Fruit fly (Drosophila melanogaster) whole organism, embryonic: Measurements from ENCODE around the gene CG14043.

Source experiments
- Abd-B ChIP-seq: fragments of 200-800 bp; sonication (Bioruptor generic); optimal IDR thresholded peaks from 2 replicates; lab custom pipeline; 2018; ENCODE audit warnings: missing biosample characterization, mild to moderate bottlenecking, missing genetic modification characterization, moderate library complexity
- Ada2b ChIP-seq: fragments of 200-800 bp; sonication (Bioruptor generic); IDR thresholded peaks from 2 replicates; pipeline ENCODE4 v1.3.6; 2022; ENCODE audit warnings: missing biosample characterization, missing genetic modification characterization
- CG10959 ChIP-seq: fragments of 200-800 bp; sonication (Bioruptor generic); IDR thresholded peaks from 2 replicates; pipeline ENCODE4 v1.3.6; 2022; ENCODE audit warnings: missing biosample characterization, missing genetic modification characterization
- CG11093 ChIP-seq: fragments of 200-800 bp; sonication (Bioruptor generic); IDR thresholded peaks from 3 replicates; pipeline ENCODE4 v1.3.6; 2022; ENCODE audit warnings: missing biosample characterization, missing genetic modification characterization
- CG11456 ChIP-seq: fragments of 200-800 bp; sonication (Bioruptor generic); IDR thresholded peaks from 3 replicates; pipeline ENCODE4 v1.3.6; 2022; ENCODE audit warnings: missing biosample characterization, missing genetic modification characterization
- CG11560 ChIP-seq: fragments of 200-800 bp; sonication (Bioruptor generic); IDR thresholded peaks from 3 replicates; pipeline ENCODE4 v1.3.6; 2022; ENCODE audit warnings: missing biosample characterization, missing genetic modification characterization
- CG12071 ChIP-seq: fragments of 200-800 bp; sonication (Bioruptor generic); optimal IDR thresholded peaks from 3 replicates; lab custom pipeline; 2018; ENCODE audit warnings: missing biosample characterization, mild to moderate bottlenecking, missing genetic modification characterization
- CG14014 ChIP-seq: fragments of 200-800 bp; sonication (Bioruptor generic); IDR thresholded peaks from 2 replicates; pipeline ENCODE4 v1.3.6; 2022; ENCODE audit warnings: missing biosample characterization, missing genetic modification characterization
- CG15011 ChIP-seq: fragments of 200-800 bp; sonication (Bioruptor generic); optimal IDR thresholded peaks from 3 replicates; lab custom pipeline; 2018; ENCODE audit warnings: missing biosample characterization, mild to moderate bottlenecking, missing genetic modification characterization
- CG1647 ChIP-seq: fragments of 200-800 bp; sonication (Bioruptor generic); optimal IDR thresholded peaks from 3 replicates; lab custom pipeline; 2016; ENCODE audit warnings: missing biosample characterization, missing genetic modification characterization
- CG16815 ChIP-seq: fragments of 200-800 bp; sonication (Bioruptor generic); optimal IDR thresholded peaks from 3 replicates; lab custom pipeline; 2017; ENCODE audit warnings: missing biosample characterization, mild to moderate bottlenecking, missing genetic modification characterization
- CG17328 ChIP-seq: fragments of 200-800 bp; sonication (Bioruptor generic); IDR thresholded peaks from 2 replicates; pipeline ENCODE4 v1.3.6; 2022; ENCODE audit warnings: missing biosample characterization, missing genetic modification characterization
- CG2712 ChIP-seq: fragments of 200-800 bp; optimal IDR thresholded peaks from 3 replicates; lab custom pipeline; 2019; ENCODE audit warnings: missing biosample characterization, mild to moderate bottlenecking, missing genetic modification characterization, moderate library complexity
- CG30020 ChIP-seq: fragments of 200-800 bp; optimal IDR thresholded peaks from 2 replicates; lab custom pipeline; 2019; ENCODE audit warnings: missing biosample characterization, mild to moderate bottlenecking, missing genetic modification characterization, moderate library complexity
- CG32767 ChIP-seq: fragments of 200-800 bp; sonication (Bioruptor generic); IDR thresholded peaks from 2 replicates; pipeline ENCODE4 v1.3.6; 2022; ENCODE audit warnings: missing biosample characterization, missing genetic modification characterization
- CG33557 ChIP-seq: fragments of 200-800 bp; sonication (Bioruptor generic); optimal IDR thresholded peaks from 2 replicates; lab custom pipeline; 2019; ENCODE audit warnings: missing biosample characterization, mild to moderate bottlenecking, missing genetic modification characterization, moderate library complexity
- CG34224 ChIP-seq: fragments of 200-800 bp; sonication (Bioruptor generic); IDR thresholded peaks from 3 replicates; pipeline ENCODE4 v1.3.6; 2022; ENCODE audit warnings: missing biosample characterization, missing genetic modification characterization; ENCODE audit not compliant: partially characterized antibody
- CG4328 ChIP-seq: fragments of 200-800 bp; sonication (Bioruptor generic); optimal IDR thresholded peaks from 3 replicates; lab custom pipeline; 2017; ENCODE audit warnings: missing biosample characterization, missing genetic modification reagents, missing genetic modification characterization
- CG8359 ChIP-seq: fragments of 200-800 bp; sonication (Bioruptor generic); optimal IDR thresholded peaks from 2 replicates; lab custom pipeline; 2017; ENCODE audit warnings: missing biosample characterization, mild to moderate bottlenecking, missing genetic modification characterization, borderline replicate concordance
- HLH54F ChIP-seq: fragments of 200-800 bp; sonication (Bioruptor generic); optimal IDR thresholded peaks from 3 replicates; lab custom pipeline; 2016; ENCODE audit warnings: missing biosample characterization, missing genetic modification characterization
- Jarid2 ChIP-seq: fragments of 200-800 bp; sonication (Bioruptor generic); optimal IDR thresholded peaks from 3 replicates; lab custom pipeline; 2017; ENCODE audit warnings: mild to moderate bottlenecking, missing biosample characterization, missing genetic modification reagents, missing genetic modification characterization
- MESR4 ChIP-seq: fragments of 200-800 bp; sonication (Bioruptor generic); optimal IDR thresholded peaks from 2 replicates; lab custom pipeline; 2018; ENCODE audit warnings: missing biosample characterization, mild to moderate bottlenecking, missing genetic modification characterization, moderate library complexity
- Max ChIP-seq: fragments of 200-800 bp; sonication (Bioruptor generic); optimal IDR thresholded peaks from 2 replicates; lab custom pipeline; 2016; ENCODE audit warnings: missing biosample characterization, mild to moderate bottlenecking, missing genetic modification characterization
- Myb ChIP-seq: fragments of 200-800 bp; sonication (Bioruptor generic); optimal IDR thresholded peaks from 2 replicates; lab custom pipeline; 2016; ENCODE audit warnings: missing biosample characterization, missing genetic modification characterization
- NFAT ChIP-seq: fragments of 200-800 bp; sonication (Bioruptor generic); IDR thresholded peaks from 2 replicates; pipeline ENCODE4 v1.3.6; 2022; ENCODE audit warnings: missing biosample characterization, missing genetic modification characterization
- NK7.1 ChIP-seq: fragments of 200-800 bp; sonication (Bioruptor generic); optimal IDR thresholded peaks from 3 replicates; lab custom pipeline; 2016; ENCODE audit warnings: missing biosample characterization, missing genetic modification characterization
- chif ChIP-seq, 2 experiments: fragments of 200-800 bp; sonication (Bioruptor generic); optimal IDR thresholded peaks; 3 replicates each; lab custom pipeline; 2016; ENCODE audit warnings: missing biosample characterization in 2 of 2, missing genetic modification characterization in 2 of 2
- crol ChIP-seq: fragments of 200-800 bp; sonication (Bioruptor generic); IDR thresholded peaks from 2 replicates; pipeline ENCODE4 v1.3.6; 2022; ENCODE audit warnings: missing biosample characterization, missing genetic modification characterization
- crp ChIP-seq, 2 experiments: fragments of 200-800 bp; sonication (Bioruptor generic); optimal IDR thresholded peaks; 2 replicates in 1 of 2; 3 replicates in 1 of 2; lab custom pipeline; 2017; ENCODE audit warnings: missing biosample characterization in 2 of 2, missing genetic modification characterization in 2 of 2, mild to moderate bottlenecking in 1 of 2, moderate library complexity in 1 of 2
- ems ChIP-seq: fragments of 200-800 bp; sonication (Bioruptor generic); optimal IDR thresholded peaks from 3 replicates; lab custom pipeline; 2016; ENCODE audit warnings: missing biosample characterization, missing genetic modification characterization
- eyg ChIP-seq: fragments of 200-800 bp; sonication (Bioruptor generic); optimal IDR thresholded peaks from 3 replicates; lab custom pipeline; 2016; ENCODE audit warnings: missing biosample characterization, missing genetic modification characterization
- gem ChIP-seq: fragments of 200-800 bp; sonication (Bioruptor generic); optimal IDR thresholded peaks from 2 replicates; lab custom pipeline; 2019; ENCODE audit warnings: missing biosample characterization, mild to moderate bottlenecking, missing genetic modification characterization, moderate library complexity
- gfzf ChIP-seq: fragments of 200-800 bp; sonication (Bioruptor generic); optimal IDR thresholded peaks from 2 replicates; lab custom pipeline; 2016; ENCODE audit warnings: missing biosample characterization, mild to moderate bottlenecking, missing genetic modification characterization, moderate library complexity
- gsb ChIP-seq: fragments of 200-800 bp; sonication (Bioruptor generic); IDR thresholded peaks from 2 replicates; pipeline ENCODE4 v1.3.6; 2022; ENCODE audit warnings: missing biosample characterization, missing genetic modification characterization
- h ChIP-seq: fragments of >200 bp; optimal IDR thresholded peaks from 2 replicates; lab custom pipeline; 2017
- insv ChIP-seq, 2 experiments: fragments of 200-800 bp; sonication (Bioruptor generic); optimal IDR thresholded peaks; 3 replicates each; lab custom pipeline; 2016 to 2018; ENCODE audit warnings: missing biosample characterization in 2 of 2, missing genetic modification characterization in 2 of 2
- jigr1 ChIP-seq: fragments of 200-800 bp; sonication (Bioruptor generic); IDR thresholded peaks from 3 replicates; pipeline ENCODE4 v1.3.6; 2022; ENCODE audit warnings: missing biosample characterization, missing genetic modification characterization
- ken ChIP-seq: fragments of 200-800 bp; sonication (Bioruptor generic); IDR thresholded peaks from 3 replicates; pipeline ENCODE4 v1.3.6; 2022; ENCODE audit warnings: missing biosample characterization, missing genetic modification characterization
- klu ChIP-seq: fragments of 200-800 bp; sonication (Bioruptor generic); IDR thresholded peaks from 2 replicates; pipeline ENCODE4 v1.3.6; 2022; ENCODE audit warnings: missing biosample characterization, missing genetic modification characterization
- lab ChIP-seq: fragments of 200-800 bp; sonication (Bioruptor generic); optimal IDR thresholded peaks from 3 replicates; lab custom pipeline; 2017; ENCODE audit warnings: missing biosample characterization, missing genetic modification characterization, mild to moderate bottlenecking, moderate library complexity, missing genetic modification reagents
- peb ChIP-seq: fragments of 200-800 bp; sonication (Bioruptor generic); IDR thresholded peaks from 2 replicates; pipeline ENCODE4 v1.3.6; 2022; ENCODE audit warnings: missing biosample characterization, missing genetic modification characterization
- pros ChIP-seq: fragments of 200-800 bp; sonication (Bioruptor generic); optimal IDR thresholded peaks from 3 replicates; lab custom pipeline; 2019; ENCODE audit warnings: missing biosample characterization, mild to moderate bottlenecking, missing genetic modification characterization, moderate library complexity
- schlank ChIP-seq: fragments of 200-800 bp; sonication (Bioruptor generic); optimal IDR thresholded peaks from 2 replicates; lab custom pipeline; 2018; ENCODE audit warnings: missing biosample characterization, mild to moderate bottlenecking, missing genetic modification characterization
- sima ChIP-seq: fragments of 200-800 bp; sonication (Bioruptor generic); optimal IDR thresholded peaks from 2 replicates; lab custom pipeline; 2016; ENCODE audit warnings: missing biosample characterization, missing genetic modification characterization
- sisA ChIP-seq: fragments of 200-800 bp; sonication (Bioruptor generic); IDR thresholded peaks from 2 replicates; pipeline ENCODE4 v1.3.6; 2022; ENCODE audit warnings: missing biosample characterization, missing genetic modification characterization
- slbo ChIP-seq: fragments of 200-800 bp; sonication (Bioruptor generic); IDR thresholded peaks from 2 replicates; pipeline ENCODE4 v1.3.6; 2022; ENCODE audit warnings: missing biosample characterization, missing genetic modification characterization
- sob ChIP-seq: fragments of 200-800 bp; sonication (Bioruptor generic); IDR thresholded peaks from 2 replicates; pipeline ENCODE4 v1.3.6; 2022; ENCODE audit warnings: missing biosample characterization, missing genetic modification characterization
- stwl ChIP-seq: fragments of 200-800 bp; sonication (Bioruptor generic); optimal IDR thresholded peaks from 3 replicates; lab custom pipeline; 2018; ENCODE audit warnings: missing biosample characterization, mild to moderate bottlenecking, missing genetic modification characterization, moderate library complexity
- zfh1 ChIP-seq: fragments of 200-800 bp; sonication (Bioruptor generic); IDR thresholded peaks from 3 replicates; pipeline ENCODE4 v1.3.6; 2022; ENCODE audit warnings: missing biosample characterization, missing genetic modification characterization

The CG14043 gene

dm6 chr2L:4997401-4998259 is 26.1 kb downstream of the CG14043 start (continued):
- TF ChIP-seq MESR4 (GFP tag; lab: Kevin White, UChicago) (peak; percentile 85), insv (GFP tag; optimal IDR thresholded peaks at IDR 0.05; lab: Kevin White, UChicago) (peak; percentile 9 to 70), sob (GFP tag; lab: Robert Waterston, UW) (peak; percentile 99), CG11093 (peak; percentile 99), CG34224 (GFP tag; lab: Robert Waterston, UW) (no peak), CG11560 (peak; percentile 94), h (lab: Kevin White, UChicago) (no peak), lab (GFP tag; lab: Kevin White, UChicago) (peak; percentile 99), CG14014 (peak; percentile 99), Abd-B (no peak), Jarid2 (GFP tag; lab: Kevin White, UChicago) (peak; percentile 94), CG17328 (GFP tag; lab: Robert Waterston, UW) (peak; percentile 99), jigr1 (GFP tag; lab: Robert Waterston, UW) (peak; percentile 99), schlank (tag; lab: Kevin White, UChicago) (peak; percentile 96), sima (GFP tag; lab: Kevin White, UChicago) (peak; percentile 97), ken (peak; percentile 99), CG1647 (GFP tag; lab: Kevin White, UChicago) (peak; percentile 99), sisA (peak; percentile 100), peb (GFP tag; lab: Robert Waterston, UW) (peak; percentile 99), HLH54F (peak; percentile 99), CG15011 (GFP tag; lab: Kevin White, UChicago) (peak; percentile 98), Myb (peak; percentile 94), Ada2b (GFP tag; lab: Robert Waterston, UW) (peak; percentile 99), CG33557 (GFP tag; lab: Kevin White, UChicago) (peak; percentile 98), CG16815 (peak; percentile 99), eyg (peak; percentile 98), CG11456 (GFP tag; lab: Robert Waterston, UW) (peak; percentile 99), pros (GFP tag; lab: Kevin White, UChicago) (peak; percentile 79), stwl (peak; percentile 81), klu (GFP tag; lab: Robert Waterston, UW) (peak; percentile 98), CG4328 (GFP tag; lab: Kevin White, UChicago) (peak; percentile 98), CG8359 (GFP tag; lab: Kevin White, UChicago) (peak; percentile 95), gfzf (GFP tag; lab: Kevin White, UChicago) (peak; percentile 35), zfh1 (peak; percentile 100), gsb (peak; percentile 98), slbo (GFP tag; lab: Robert Waterston, UW) (peak; percentile 99), crp (GFP tag; optimal IDR thresholded peaks at IDR 0.05; lab: Kevin White, UChicago) (peak; percentile 35 to 77), NK7.1 (GFP tag; lab: Kevin White, UChicago) (peak; percentile 98), CG12071 (peak; percentile 99), ems (GFP tag; lab: Kevin White, UChicago) (peak; percentile 99), CG10959 (GFP tag; lab: Robert Waterston, UW) (peak; percentile 99), gem (tag; lab: Kevin White, UChicago) (peak; percentile 100), Max (peak; percentile 99), CG2712 (tag; lab: Kevin White, UChicago) (peak; percentile 99), chif (GFP tag; optimal IDR thresholded peaks at IDR 0.05; lab: Kevin White, UChicago) (peak; percentile 99), NFAT (GFP tag; lab: Robert Waterston, UW) (peak; percentile 99), crol (GFP tag; lab: Robert Waterston, UW) (peak; percentile 96), CG30020 (tag; lab: Kevin White, UChicago) (peak; percentile 88), CG32767 (GFP tag; lab: Robert Waterston, UW) (peak; percentile 98)
